Worm (Caenorhabditis elegans) whole organism, late embryonic: ENCODE results near the gene Y75B8A.39.

Experiments used
- tbx-2 ChIP-seq: sonication (generic microtip); optimal IDR thresholded peaks from 2 replicates; lab custom pipeline; 2016; ENCODE audit warnings: missing genetic modification characterization, missing compliant biosample characterization
- unc-42 ChIP-seq: sonication (generic microtip); optimal IDR thresholded peaks from 2 replicates; lab custom pipeline; 2016; ENCODE audit warnings: missing genotype, missing genetic modification characterization, missing compliant biosample characterization

ce11 chrIII:12299259-12299658 lies 13.7 kb upstream of the Y75B8A.39 start:
- TF ChIP-seq tbx-2 (tag; lab: Kevin White, UChicago) (no peak), unc-42 (no peak)
